Worm (Caenorhabditis elegans) whole organism, L1 larva: ENCODE data around the gene ZK1321.4.

Experiments
- C16A3.4 ChIP-seq: fragments of 150-350 bp; optimal IDR thresholded peaks from 2 replicates; lab custom pipeline; 2014; ENCODE audit warnings: missing biosample characterization, missing genetic modification characterization
- F16B12.6 ChIP-seq: fragments of 150-350 bp; optimal IDR thresholded peaks from 2 replicates; lab custom pipeline; 2014; ENCODE audit warnings: missing biosample characterization, missing genetic modification characterization
- blmp-1 ChIP-seq: fragments of 150-350 bp; optimal IDR thresholded peaks from 2 replicates; lab custom pipeline; 2014; ENCODE audit warnings: missing biosample characterization, missing genetic modification characterization
- ceh-63 ChIP-seq: fragments of 200-800 bp; sonication (Bioruptor generic); optimal IDR thresholded peaks from 2 replicates; lab custom pipeline; 2018; ENCODE audit warnings: mild to moderate bottlenecking, missing genetic modification characterization, missing compliant biosample characterization
- ceh-90 ChIP-seq: sonication (generic microtip); optimal IDR thresholded peaks from 2 replicates; lab custom pipeline; 2016; ENCODE audit warnings: missing genetic modification characterization, missing compliant biosample characterization
- efl-1 ChIP-seq, 4 experiments: fragments of 150-350 bp; optimal IDR thresholded peaks in 3 of 4; peaks in 1 of 4; 1 replicate in 1 of 4; 2 replicates in 3 of 4; lab custom pipeline; 2014; ENCODE audit warnings: missing biosample characterization in 2 of 4, missing genetic modification characterization in 2 of 4, missing genetic modification reagents in 2 of 4
- efl-3 ChIP-seq: fragments of 200-800 bp; sonication (Bioruptor generic); optimal IDR thresholded peaks from 2 replicates; lab custom pipeline; 2018; ENCODE audit warnings: mild to moderate bottlenecking, missing genetic modification characterization, missing compliant biosample characterization
- egl-13 ChIP-seq: sonication (generic microtip); optimal IDR thresholded peaks from 2 replicates; lab custom pipeline; 2016; ENCODE audit warnings: missing genotype, missing genetic modification reagents, missing genetic modification characterization, missing compliant biosample characterization
- egl-27 ChIP-seq, 2 experiments: fragments of 150-350 bp in 1 of 2; sonication (generic microtip); optimal IDR thresholded peaks; 3 replicates each; lab custom pipeline; 2017 to 2018; ENCODE audit warnings: missing biosample characterization in 2 of 2, missing genetic modification characterization in 2 of 2, missing genetic modification reagents in 2 of 2
- elt-2 ChIP-seq: sonication (generic microtip); optimal IDR thresholded peaks from 2 replicates; lab custom pipeline; 2016; ENCODE audit warnings: missing genetic modification characterization, mild to moderate bottlenecking, inconsistent platforms, missing compliant biosample characterization, missing genetic modification reagents
- fkh-10 ChIP-seq: sonication (generic microtip); optimal IDR thresholded peaks from 2 replicates; lab custom pipeline; 2017; ENCODE audit warnings: missing biosample characterization, missing genetic modification reagents, missing genetic modification characterization
- grh-1 ChIP-seq: fragments of 200-800 bp; sonication (Bioruptor generic); IDR thresholded peaks from 2 replicates; pipeline ENCODE4 v1.3.6; 2022; ENCODE audit warnings: missing genetic modification reagents, missing genetic modification characterization, missing compliant biosample characterization
- hlh-4 ChIP-seq: sonication (generic microtip); optimal IDR thresholded peaks from 2 replicates; lab custom pipeline; 2016; ENCODE audit warnings: mild to moderate bottlenecking, missing genetic modification characterization, missing compliant biosample characterization
- hpl-2 ChIP-seq: fragments of 150-350 bp; optimal IDR thresholded peaks from 2 replicates; lab custom pipeline; 2014; ENCODE audit warnings: missing biosample characterization, missing genetic modification reagents, missing genetic modification characterization
- irx-1 ChIP-seq: sonication (generic microtip); optimal IDR thresholded peaks from 2 replicates; lab custom pipeline; 2016; ENCODE audit warnings: missing genetic modification characterization, missing compliant biosample characterization
- isw-1 ChIP-seq: fragments of 200-800 bp; sonication (Bioruptor generic); IDR thresholded peaks from 2 replicates; pipeline ENCODE4 v1.3.6; 2022; ENCODE audit warnings: missing genetic modification characterization, missing compliant biosample characterization
- jun-1 ChIP-seq: fragments of 150-350 bp; optimal IDR thresholded peaks from 2 replicates; lab custom pipeline; 2014; ENCODE audit warnings: missing biosample characterization, missing genetic modification reagents, missing genetic modification characterization
- lin-13 ChIP-seq: fragments of 150-350 bp; optimal IDR thresholded peaks from 2 replicates; lab custom pipeline; 2014; ENCODE audit warnings: missing biosample characterization, missing genetic modification reagents, missing genetic modification characterization
- lin-14 ChIP-seq: fragments of 200-800 bp; sonication (Bioruptor generic); optimal IDR thresholded peaks from 2 replicates; lab custom pipeline; 2018; ENCODE audit warnings: mild to moderate bottlenecking, missing genetic modification characterization, moderate library complexity, missing compliant biosample characterization
- lin-35 ChIP-seq, 2 experiments: fragments of 150-350 bp; optimal IDR thresholded peaks; 2 replicates each; lab custom pipeline; 2014; ENCODE audit warnings: missing biosample characterization in 2 of 2, missing genetic modification characterization in 2 of 2, missing genetic modification reagents in 2 of 2
- lsy-2 ChIP-seq, 2 experiments: fragments of 150-350 bp; optimal IDR thresholded peaks; 2 replicates each; lab custom pipeline; 2014; ENCODE audit warnings: missing biosample characterization in 2 of 2, missing genetic modification characterization in 2 of 2
- mab-9 ChIP-seq: fragments of 200-800 bp; sonication (Bioruptor generic); IDR thresholded peaks from 2 replicates; pipeline ENCODE4 v1.3.6; 2022; ENCODE audit warnings: missing genetic modification reagents, missing genetic modification characterization, missing compliant biosample characterization
- mef-2 ChIP-seq: fragments of 150-350 bp; optimal IDR thresholded peaks from 2 replicates; lab custom pipeline; 2014; ENCODE audit warnings: missing biosample characterization, missing genetic modification characterization
- nhr-11 ChIP-seq: fragments of 150-350 bp; optimal IDR thresholded peaks from 2 replicates; lab custom pipeline; 2014; ENCODE audit warnings: missing biosample characterization, missing genetic modification characterization
- nhr-19 ChIP-seq: fragments of 200-800 bp; sonication (Bioruptor generic); conservative IDR thresholded peaks from 2 replicates; pipeline ENCODE4 v1.3.6; 2022; ENCODE audit warnings: missing genetic modification characterization, missing compliant biosample characterization
- nhr-20 ChIP-seq: sonication (generic microtip); optimal IDR thresholded peaks from 2 replicates; lab custom pipeline; 2016; ENCODE audit warnings: mild to moderate bottlenecking, missing genetic modification characterization, missing compliant biosample characterization
- nhr-237 ChIP-seq: fragments of 150-350 bp; optimal IDR thresholded peaks from 2 replicates; lab custom pipeline; 2014; ENCODE audit warnings: missing biosample characterization, missing genetic modification characterization
- nhr-28 ChIP-seq: fragments of 150-350 bp; optimal IDR thresholded peaks from 2 replicates; lab custom pipeline; 2014; ENCODE audit warnings: missing biosample characterization, missing genetic modification characterization
- nhr-71 ChIP-seq: sonication (generic microtip); optimal IDR thresholded peaks from 2 replicates; lab custom pipeline; 2016; ENCODE audit warnings: mild to moderate bottlenecking, missing genetic modification characterization, moderate library complexity, missing compliant biosample characterization
- nhr-76 ChIP-seq: sonication (generic microtip); optimal IDR thresholded peaks from 2 replicates; lab custom pipeline; 2017; ENCODE audit warnings: missing biosample characterization, missing genetic modification characterization
- nhr-90 ChIP-seq: sonication (generic microtip); optimal IDR thresholded peaks from 2 replicates; lab custom pipeline; 2016; ENCODE audit warnings: mild to moderate bottlenecking, missing genetic modification characterization, missing compliant biosample characterization; ENCODE audit not compliant: poor library complexity
- pag-3 ChIP-seq: sonication (generic microtip); optimal IDR thresholded peaks from 2 replicates; lab custom pipeline; 2017; ENCODE audit warnings: missing genetic modification characterization, mild to moderate bottlenecking, missing compliant biosample characterization, antibody characterized with exemption, borderline replicate concordance; ENCODE audit not compliant: insufficient read depth
- pax-3 ChIP-seq: fragments of 200-800 bp; sonication (Bioruptor generic); optimal IDR thresholded peaks from 2 replicates; lab custom pipeline; 2018; ENCODE audit warnings: mild to moderate bottlenecking, missing genetic modification characterization, moderate library complexity, missing compliant biosample characterization
- pqm-1 ChIP-seq: sonication (generic microtip); optimal IDR thresholded peaks from 3 replicates; lab custom pipeline; 2017; ENCODE audit warnings: missing biosample characterization, missing genetic modification characterization
- rnt-1 ChIP-seq: sonication (generic microtip); optimal IDR thresholded peaks from 2 replicates; lab custom pipeline; 2016; ENCODE audit warnings: mild to moderate bottlenecking, missing genetic modification characterization, moderate library complexity, missing compliant biosample characterization
- skn-1 ChIP-seq: fragments of 150-350 bp; optimal IDR thresholded peaks from 2 replicates; lab custom pipeline; 2014; ENCODE audit warnings: missing biosample characterization, missing genetic modification characterization
- snpc-4 ChIP-seq: fragments of 150-350 bp; optimal IDR thresholded peaks from 2 replicates; lab custom pipeline; 2014; ENCODE audit warnings: missing biosample characterization, missing genetic modification characterization
- snu-23 ChIP-seq: sonication (generic microtip); optimal IDR thresholded peaks from 2 replicates; lab custom pipeline; 2016; ENCODE audit warnings: missing genetic modification characterization, missing compliant biosample characterization
- sptf-1 ChIP-seq: fragments of 150-350 bp; optimal IDR thresholded peaks from 2 replicates; lab custom pipeline; 2014; ENCODE audit warnings: missing biosample characterization, missing genetic modification characterization
- unc-130 ChIP-seq: fragments of 150-350 bp; optimal IDR thresholded peaks from 2 replicates; lab custom pipeline; 2017; ENCODE audit warnings: missing biosample characterization, missing genetic modification characterization, inconsistent platforms
- unc-86 ChIP-seq: sonication (generic microtip); optimal IDR thresholded peaks from 2 replicates; lab custom pipeline; 2016; ENCODE audit warnings: missing genetic modification characterization, missing compliant biosample characterization
- unc-98 ChIP-seq: fragments of 200-800 bp; sonication (Bioruptor generic); IDR thresholded peaks from 2 replicates; pipeline ENCODE4 v1.3.6; 2022; ENCODE audit warnings: missing genetic modification characterization, missing compliant biosample characterization
- vab-15 ChIP-seq: sonication (generic microtip); optimal IDR thresholded peaks from 2 replicates; lab custom pipeline; 2017; ENCODE audit warnings: missing genotype, mild to moderate bottlenecking, missing genetic modification characterization, missing compliant biosample characterization
- ztf-11 ChIP-seq, 2 experiments: sonication (generic microtip); optimal IDR thresholded peaks; 2 replicates each; lab custom pipeline; 2016 to 2017; ENCODE audit warnings: missing genetic modification characterization in 2 of 2, missing biosample characterization in 1 of 2, missing compliant biosample characterization in 1 of 2

The ZK1321.4 gene

ce11 chrII:9797664-9798063 lies 23.9 kb upstream of the ZK1321.4 start, which contains the start of gene cyp-13A4:
cyp-13A4 (minus strand) TSS chrII:9797740.
- TF ChIP-seq mab-9 (GFP tag; lab: Robert Waterston, UW) (no peak), vab-15 (tag; lab: Kevin White, UChicago) (no peak), fkh-10 (GFP tag; lab: Kevin White, UChicago) (no peak), nhr-19 (GFP tag; lab: Robert Waterston, UW) (no peak), lin-13 (GFP tag; lab: Kevin White, UChicago) (no peak), egl-27 (tag; optimal IDR thresholded peaks at IDR 0.05; lab: Kevin White, UChicago) (no peak), nhr-237 (tag; lab: Kevin White, UChicago) (no peak), rnt-1 (tag; lab: Kevin White, UChicago) (no peak), sptf-1 (tag; lab: Kevin White, UChicago) (no peak)

- no peak for TF ChIP-seq nhr-19 (GFP tag; lab: Robert Waterston, UW)
- TF ChIP-seq nhr-20 (tag; lab: Kevin White, UChicago): peak; percentile 70
- TF ChIP-seq, all 84 proteins: peak for 1
Observed at ce11 chrII:9793197-9793596, 19.5 kb upstream of the ZK1321.4 start, which contains the start of gene cyp-13A3. cyp-13A3 (minus strand) TSS chrII:9793297.

- TF ChIP-seq unc-130 (tag; lab: Kevin White, UChicago) (no peak), mef-2 (tag; lab: Kevin White, UChicago) (no peak), ztf-11 (tag; optimal IDR thresholded peaks at IDR 0.05; lab: Kevin White, UChicago) (no peak), jun-1 (peak; percentile 32), nhr-71 (peak; percentile 40), efl-1 (optimal IDR thresholded peaks at IDR 0.05; lab: Kevin White, UChicago) (no peak), efl-1 (GFP tag; optimal IDR thresholded peaks at IDR 0.05 in 1 of 2; lab: Kevin White, UChicago) (peak in 1 of 2 experiments; percentile 4), nhr-237 (tag; lab: Kevin White, UChicago) (no peak), nhr-11 (tag; lab: Kevin White, UChicago) (no peak), ceh-63 (no peak), lin-35 (GFP tag; optimal IDR thresholded peaks at IDR 0.05; lab: Kevin White, UChicago) (peak in 1 of 2 experiments; percentile 45), elt-2 (tag; lab: Kevin White, UChicago) (peak; percentile 95), isw-1 (GFP tag; lab: Robert Waterston, UW) (no peak), C16A3.4 (tag; lab: Kevin White, UChicago) (no peak), ceh-90 (no peak), sptf-1 (tag; lab: Kevin White, UChicago) (no peak), nhr-90 (tag; lab: Kevin White, UChicago) (peak; percentile 14), lin-14 (GFP tag; lab: Kevin White, UChicago) (peak; percentile 31), pqm-1 (tag; lab: Kevin White, UChicago) (peak; percentile 81), skn-1 (tag; lab: Kevin White, UChicago) (no peak), nhr-20 (tag; lab: Kevin White, UChicago) (peak; percentile 62), pax-3 (no peak), rnt-1 (tag; lab: Kevin White, UChicago) (no peak), snpc-4 (tag; lab: Kevin White, UChicago) (no peak), F16B12.6 (tag; lab: Kevin White, UChicago) (no peak), unc-98 (GFP tag; lab: Robert Waterston, UW) (no peak), pag-3 (tag; lab: Kevin White, UChicago) (no peak), blmp-1 (tag; lab: Kevin White, UChicago) (no peak)
- TF ChIP-seq, all 84 proteins: peak for 9
Observed at ce11 chrII:9791185-9791584, 17.4 kb upstream of the ZK1321.4 start.

- no peak for TF ChIP-seq efl-3 (GFP tag; lab: Kevin White, UChicago)
- TF ChIP-seq pax-3: no peak
- TF ChIP-seq irx-1 (tag; lab: Kevin White, UChicago): peak; percentile 23
- TF ChIP-seq unc-86 (tag; lab: Kevin White, UChicago): no peak
- no peak for TF ChIP-seq fkh-10 (GFP tag; lab: Kevin White, UChicago)
- TF ChIP-seq nhr-28 (tag; lab: Kevin White, UChicago): no peak
- peak; percentile 75 for TF ChIP-seq rnt-1 (tag; lab: Kevin White, UChicago)
- peak; percentile 65 for TF ChIP-seq snu-23 (GFP tag; lab: Kevin White, UChicago)
- 0 out of 2 replicates have a peak, but pooled peaks have one; percentile 45 for TF ChIP-seq grh-1 (GFP tag; lab: Robert Waterston, UW)
- TF ChIP-seq hpl-2 (GFP tag; lab: Kevin White, UChicago): no peak
- TF ChIP-seq hlh-4 (tag; lab: Kevin White, UChicago): no peak
- no peak for TF ChIP-seq nhr-76
- peak; percentile 47 to 62 for TF ChIP-seq lsy-2 (tag; optimal IDR thresholded peaks at IDR 0.05; lab: Kevin White, UChicago)
- TF ChIP-seq egl-13 (tag; lab: Kevin White, UChicago): no peak
- peak; percentile 66 for TF ChIP-seq nhr-90 (tag; lab: Kevin White, UChicago)
- no peak for TF ChIP-seq F16B12.6 (tag; lab: Kevin White, UChicago)
Observed at ce11 chrII:9787395-9788152, 13.8 kb upstream of the ZK1321.4 start, which contains the start of gene cyp-13A2. cyp-13A2 (minus strand) TSS chrII:9787629.
